Fruit fly (Drosophila melanogaster): ENCODE results near the gene nAChRbeta3.

dm6 chr2L:512028-512427, 32.9 kb upstream of the nAChRbeta3 start:
- TF ChIP-seq EcR (GFP tag; optimal IDR thresholded peaks at IDR 0.05): no peak
- TF ChIP-seq D1 (tag; optimal IDR thresholded peaks at IDR 0.05): no peak
- peak; percentile 31 for TF ChIP-seq CG34367 (tag; optimal IDR thresholded peaks at IDR 0.05)
- peak; percentile 58 for TF ChIP-seq CG15710 (tag; optimal IDR thresholded peaks at IDR 0.05)
- TF ChIP-seq CG32121 (GFP tag; IDR thresholded peaks at IDR 0.05): no peak
- TF ChIP-seq Snoo (tag; optimal IDR thresholded peaks at IDR 0.05): peak; percentile 77
- peak; percentile 59 for TF ChIP-seq Pif1A (GFP tag; optimal IDR thresholded peaks at IDR 0.05)
- TF ChIP-seq CG13204 (GFP tag; optimal IDR thresholded peaks at IDR 0.05): no peak
- TF ChIP-seq Ets98B (GFP tag; IDR thresholded peaks at IDR 0.05): no peak

Measured in whole organism, pupa.